Worm (Caenorhabditis elegans): ENCODE measurements around the gene hrg-9.
A peak's percentile ranks its signal among the peaks of the same experiment; 100 is the strongest.

Gene hrg-9

DNA sequence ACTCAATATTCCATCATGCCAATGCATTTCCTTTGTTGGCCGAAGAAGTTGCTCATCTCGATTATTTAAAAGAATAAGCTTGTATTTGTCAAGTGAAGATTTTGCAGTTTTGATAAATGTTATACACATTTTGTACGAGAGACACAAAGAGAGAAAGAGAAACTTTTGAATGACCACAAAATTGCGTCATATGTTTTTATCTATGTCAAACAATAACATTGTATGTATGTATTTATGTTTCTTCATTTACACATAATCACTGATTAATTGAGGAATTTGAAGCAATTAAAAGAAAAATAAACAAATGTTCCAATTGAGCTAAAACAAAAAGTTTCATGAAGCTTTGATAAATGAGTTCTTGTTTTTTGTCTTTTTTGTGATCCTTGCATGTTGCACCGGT lies at the start of gene hrg-9:
Gene hrg-9, minus strand, starts transcription at position 152 of the 400 bp plus-strand sequence.
- TF ChIP-seq hmbx-1 (tag; optimal IDR thresholded peaks at IDR 0.05) (no peak), hnd-1 (tag; optimal IDR thresholded peaks at IDR 0.05) (no peak), ceh-13 (GFP tag; optimal IDR thresholded peaks at IDR 0.05) (no peak), hmg-4 (GFP tag; optimal IDR thresholded peaks at IDR 0.05) (no peak), tra-4 (tag; optimal IDR thresholded peaks at IDR 0.05) (no peak), ama-1 (optimal IDR thresholded peaks at IDR 0.05) (no peak), sea-1 (GFP tag; conservative IDR thresholded peaks at IDR 0.05) (no peak), B0310.2 (tag; optimal IDR thresholded peaks at IDR 0.05) (no peak), aly-1 (tag; optimal IDR thresholded peaks at IDR 0.05) (no peak), ceh-36 (tag; optimal IDR thresholded peaks at IDR 0.05) (no peak), F13C5.2 (tag; optimal IDR thresholded peaks at IDR 0.05) (no peak), pes-1 (GFP tag; IDR thresholded peaks at IDR 0.05) (no peak), tbx-37 (GFP tag; conservative IDR thresholded peaks at IDR 0.05) (no peak), scrt-1 (GFP tag; IDR thresholded peaks at IDR 0.05) (no peak), flt-1 (GFP tag; IDR thresholded peaks at IDR 0.05) (no peak), ets-7 (tag; optimal IDR thresholded peaks at IDR 0.05) (no peak), tbx-11 (GFP tag; IDR thresholded peaks at IDR 0.05) (no peak)

DNA sequence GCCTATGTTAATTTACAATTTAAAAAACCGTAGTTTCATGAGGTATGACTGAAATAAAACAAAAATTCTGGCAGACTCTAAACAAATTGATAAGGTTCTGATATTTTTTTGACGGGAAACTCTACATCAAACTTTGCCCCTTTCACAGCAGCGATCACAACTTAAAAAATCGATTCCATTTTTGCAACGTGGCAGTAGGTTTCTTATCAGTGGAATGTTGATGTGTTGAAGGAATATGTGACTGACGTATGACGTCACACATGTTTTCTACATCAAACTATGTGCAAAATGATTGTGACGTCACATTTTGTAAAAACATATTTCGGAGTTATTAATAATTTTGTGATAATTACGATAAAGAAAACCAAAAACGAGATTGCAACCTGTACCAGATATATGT lies 48.8 kb upstream of the hrg-9 start:
- TF ChIP-seq pes-1 (GFP tag; IDR thresholded peaks at IDR 0.05) (no peak), scrt-1 (GFP tag; IDR thresholded peaks at IDR 0.05) (no peak), tra-4 (tag; optimal IDR thresholded peaks at IDR 0.05) (no peak), ama-1 (optimal IDR thresholded peaks at IDR 0.05) (no peak), hnd-1 (tag; optimal IDR thresholded peaks at IDR 0.05) (no peak), F13C5.2 (tag; optimal IDR thresholded peaks at IDR 0.05) (no peak), sea-1 (GFP tag; conservative IDR thresholded peaks at IDR 0.05) (no peak), hmbx-1 (tag; optimal IDR thresholded peaks at IDR 0.05) (no peak), tbx-37 (GFP tag; conservative IDR thresholded peaks at IDR 0.05) (no peak), ceh-13 (GFP tag; optimal IDR thresholded peaks at IDR 0.05) (no peak), hmg-4 (GFP tag; optimal IDR thresholded peaks at IDR 0.05) (no peak), aly-1 (tag; optimal IDR thresholded peaks at IDR 0.05) (no peak), tbx-11 (GFP tag; IDR thresholded peaks at IDR 0.05) (no peak), flt-1 (GFP tag; IDR thresholded peaks at IDR 0.05) (no peak), ets-7 (tag; optimal IDR thresholded peaks at IDR 0.05) (no peak), ceh-36 (tag; optimal IDR thresholded peaks at IDR 0.05) (no peak)

DNA sequence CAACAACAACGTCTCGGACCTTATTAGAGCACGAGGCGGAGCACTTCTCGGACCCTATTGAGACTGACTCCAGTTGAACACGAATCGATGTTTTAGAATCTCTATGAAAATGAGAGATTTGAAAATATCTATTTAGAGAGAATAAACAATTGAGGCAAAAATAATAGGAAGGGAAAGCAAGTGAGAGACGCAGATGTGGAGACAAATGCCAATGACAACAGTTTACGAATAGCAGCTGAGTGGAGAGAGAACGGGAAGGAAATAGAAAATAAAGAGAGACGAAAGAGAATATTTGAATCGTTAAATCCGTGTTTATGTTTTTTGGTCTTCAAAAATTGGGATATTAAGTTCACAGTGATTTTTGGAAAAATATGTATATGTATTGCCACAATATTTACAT lies 46.7 kb upstream of the hrg-9 start:
- TF ChIP-seq F13C5.2 (tag; optimal IDR thresholded peaks at IDR 0.05) (no peak), flt-1 (GFP tag; IDR thresholded peaks at IDR 0.05) (no peak), tbx-37 (GFP tag; conservative IDR thresholded peaks at IDR 0.05) (no peak), B0310.2 (tag; optimal IDR thresholded peaks at IDR 0.05) (no peak), hmg-4 (GFP tag; optimal IDR thresholded peaks at IDR 0.05) (no peak), ceh-13 (GFP tag; optimal IDR thresholded peaks at IDR 0.05) (no peak), hnd-1 (tag; optimal IDR thresholded peaks at IDR 0.05) (no peak), aly-1 (tag; optimal IDR thresholded peaks at IDR 0.05) (no peak), tbx-11 (GFP tag; IDR thresholded peaks at IDR 0.05) (no peak), sea-1 (GFP tag; conservative IDR thresholded peaks at IDR 0.05) (no peak)

DNA sequence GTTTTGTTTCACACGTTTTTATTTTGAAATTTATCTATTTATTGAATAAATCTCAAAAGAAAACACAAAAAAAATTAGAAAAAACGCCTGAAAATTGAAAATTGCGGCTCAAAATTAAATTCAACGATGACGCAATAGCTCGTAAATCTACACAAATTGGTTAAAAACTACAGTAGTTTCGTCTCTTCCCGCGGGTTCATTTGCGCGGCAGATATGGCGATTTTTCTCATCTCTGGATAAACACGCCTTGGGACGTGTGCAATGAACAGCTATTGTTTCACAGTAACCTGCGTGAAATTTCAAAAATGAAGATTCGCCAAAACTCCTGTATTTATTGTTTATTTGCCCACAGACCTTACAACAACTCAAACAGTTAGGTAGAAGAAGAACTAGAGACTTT lies 46.1 kb upstream of the hrg-9 start:
- TF ChIP-seq pes-1 (GFP tag; IDR thresholded peaks at IDR 0.05) (no peak), ceh-13 (GFP tag; optimal IDR thresholded peaks at IDR 0.05) (no peak), hnd-1 (tag; optimal IDR thresholded peaks at IDR 0.05) (no peak)

DNA sequence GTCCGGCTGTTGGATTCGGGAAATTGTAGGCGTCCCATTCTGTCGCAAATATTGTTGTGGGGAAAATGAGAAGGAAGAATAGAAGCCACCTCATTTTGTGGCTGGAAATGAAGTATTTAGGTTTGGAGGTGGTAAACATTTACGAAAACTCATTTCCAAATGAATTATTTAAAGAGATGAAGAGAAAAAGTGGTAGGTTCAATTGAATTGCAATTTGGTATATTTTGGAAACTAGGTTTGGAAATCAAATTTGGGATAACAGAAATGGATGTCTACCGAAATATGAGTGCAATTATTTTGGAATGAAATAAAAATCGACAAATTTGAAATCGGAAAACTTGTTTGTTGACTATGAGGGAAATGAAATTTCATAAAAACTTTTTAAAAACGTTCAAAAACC lies 45.7 kb upstream of the hrg-9 start, which contains the start of gene F15B9.10:
Gene F15B9.10, minus strand, starts transcription at position 101 of the 400 bp plus-strand sequence.
- TF ChIP-seq flt-1 (GFP tag; IDR thresholded peaks at IDR 0.05), result no peak
- TF ChIP-seq aly-1 (tag; optimal IDR thresholded peaks at IDR 0.05), result no peak
- TF ChIP-seq hnd-1 (tag; optimal IDR thresholded peaks at IDR 0.05), result no peak
- TF ChIP-seq scrt-1 (GFP tag; IDR thresholded peaks at IDR 0.05), result no peak
- no peak for TF ChIP-seq F13C5.2 (tag; optimal IDR thresholded peaks at IDR 0.05)
- no peak for TF ChIP-seq ceh-36 (tag; optimal IDR thresholded peaks at IDR 0.05)
- TF ChIP-seq hmbx-1 (tag; optimal IDR thresholded peaks at IDR 0.05), result no peak

DNA sequence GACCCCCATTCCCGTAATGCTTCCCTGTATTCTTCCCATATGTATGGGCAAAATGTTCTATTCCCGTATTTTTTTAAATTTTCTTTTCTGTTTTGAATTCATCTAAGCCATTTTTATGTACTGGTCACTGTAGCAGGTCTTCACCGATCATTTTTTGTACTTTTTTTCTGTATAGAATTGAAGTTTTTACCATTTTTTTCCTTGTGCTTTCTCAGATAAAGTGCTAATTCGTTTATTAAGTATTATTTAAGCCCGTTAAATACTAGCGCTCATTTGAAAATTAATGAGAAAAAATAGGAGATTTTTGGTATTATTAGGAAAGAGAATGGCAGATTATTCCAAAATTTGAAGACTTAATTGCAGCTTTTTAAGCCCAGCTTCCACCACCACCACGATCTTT lies 43.6 kb upstream of the hrg-9 start:
- no peak for TF ChIP-seq F13C5.2 (tag; optimal IDR thresholded peaks at IDR 0.05)
- no peak for TF ChIP-seq hmbx-1 (tag; optimal IDR thresholded peaks at IDR 0.05)

DNA sequence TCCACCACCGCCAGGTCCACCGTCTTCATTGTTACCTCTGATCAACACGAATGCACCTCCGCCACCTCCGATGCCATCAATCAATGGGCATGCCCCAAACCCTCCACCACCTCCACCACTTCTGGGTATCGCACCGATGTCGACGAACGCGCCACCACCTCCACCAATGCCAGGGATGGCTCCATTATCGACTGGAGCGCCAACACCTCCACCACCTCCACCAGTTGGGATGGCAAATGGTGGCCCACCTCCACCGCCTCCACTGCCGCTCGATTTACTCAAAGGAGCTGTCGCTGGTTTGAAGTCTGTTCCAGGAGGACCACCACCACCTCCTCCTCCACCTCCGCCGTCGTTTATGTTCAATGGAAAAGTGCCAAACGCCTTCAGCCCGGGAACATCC lies 41.2 kb upstream of the hrg-9 start:
- TF ChIP-seq ets-7 (tag; optimal IDR thresholded peaks at IDR 0.05), result no peak
- no peak for TF ChIP-seq ceh-13 (GFP tag; optimal IDR thresholded peaks at IDR 0.05)
- no peak for TF ChIP-seq pes-1 (GFP tag; IDR thresholded peaks at IDR 0.05)
- no peak for TF ChIP-seq scrt-1 (GFP tag; IDR thresholded peaks at IDR 0.05)
- no peak for TF ChIP-seq aly-1 (tag; optimal IDR thresholded peaks at IDR 0.05)
- TF ChIP-seq tra-4 (tag; optimal IDR thresholded peaks at IDR 0.05), result no peak

DNA sequence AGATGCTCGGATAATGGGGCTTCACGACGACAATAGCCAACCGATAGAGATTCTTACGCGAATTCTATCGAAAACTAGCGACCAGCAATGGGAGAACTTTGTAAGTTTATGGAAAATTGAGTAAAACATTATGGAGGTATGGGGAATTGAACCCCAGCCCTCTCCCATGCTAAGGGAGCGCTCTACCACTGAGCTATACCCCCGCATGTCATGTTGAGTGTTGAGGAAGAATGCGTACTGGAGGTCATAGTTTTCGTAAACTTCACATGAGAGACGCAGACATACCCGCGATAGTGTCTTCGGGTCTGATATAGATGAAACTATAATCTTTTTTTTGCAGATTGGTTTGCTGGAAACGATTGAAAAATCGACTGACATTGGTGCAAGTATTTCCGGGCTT lies 40.2 kb upstream of the hrg-9 start:
- TF ChIP-seq ama-1 (optimal IDR thresholded peaks at IDR 0.05), result no peak
- peak; percentile 91 for TF ChIP-seq scrt-1 (GFP tag; IDR thresholded peaks at IDR 0.05)
- peak; percentile 82 for TF ChIP-seq hnd-1 (tag; optimal IDR thresholded peaks at IDR 0.05)
- TF ChIP-seq pes-1 (GFP tag; IDR thresholded peaks at IDR 0.05), result peak; percentile 92
- TF ChIP-seq flt-1 (GFP tag; IDR thresholded peaks at IDR 0.05), result peak; percentile 89
- TF ChIP-seq tbx-37 (GFP tag; conservative IDR thresholded peaks at IDR 0.05), result peak; percentile 83
- TF ChIP-seq hmg-4 (GFP tag; optimal IDR thresholded peaks at IDR 0.05), result peak; percentile 88
- TF ChIP-seq ceh-36 (tag; optimal IDR thresholded peaks at IDR 0.05), result peak; percentile 84
- TF ChIP-seq aly-1 (tag; optimal IDR thresholded peaks at IDR 0.05), result peak; percentile 88
- TF ChIP-seq sea-1 (GFP tag; conservative IDR thresholded peaks at IDR 0.05), result peak; percentile 89
- TF ChIP-seq F13C5.2 (tag; optimal IDR thresholded peaks at IDR 0.05), result peak; percentile 70
- peak; percentile 76 for TF ChIP-seq ceh-13 (GFP tag; optimal IDR thresholded peaks at IDR 0.05)
- TF ChIP-seq ets-7 (tag; optimal IDR thresholded peaks at IDR 0.05), result peak; percentile 86
- peak; percentile 8 for TF ChIP-seq tra-4 (tag; optimal IDR thresholded peaks at IDR 0.05)
- TF ChIP-seq B0310.2 (tag; optimal IDR thresholded peaks at IDR 0.05), result peak; percentile 86
- peak; percentile 88 for TF ChIP-seq tbx-11 (GFP tag; IDR thresholded peaks at IDR 0.05)
- peak; percentile 68 for TF ChIP-seq hmbx-1 (tag; optimal IDR thresholded peaks at IDR 0.05)

Data from whole organism, early embryonic.